Fruit fly (Drosophila melanogaster): ENCODE results near the gene CG17328.

CG17328 gene

dm6 chr2L:16285692-16286359 is 13.9 kb upstream of the CG17328 start (continued):
- TF ChIP-seq Ada2b (GFP tag; IDR thresholded peaks at IDR 0.05): no peak
- TF ChIP-seq Ssrp (tag; optimal IDR thresholded peaks at IDR 0.05): peak; percentile 91
- no peak for TF ChIP-seq so (GFP tag; IDR thresholded peaks at IDR 0.05)
- peak; percentile 67 for TF ChIP-seq repo (GFP tag; optimal IDR thresholded peaks at IDR 0.05)
- TF ChIP-seq gsb-n (tag; optimal IDR thresholded peaks at IDR 0.05): peak; percentile 80
- no peak for TF ChIP-seq CG31224 (GFP tag; IDR thresholded peaks at IDR 0.05)
- peak; percentile 17 for TF ChIP-seq CG7745 (tag; optimal IDR thresholded peaks at IDR 0.05)
- no peak for TF ChIP-seq CkIIα-i1 (GFP tag; IDR thresholded peaks at IDR 0.05)
- peak; percentile 85 for TF ChIP-seq bab2 (GFP tag; optimal IDR thresholded peaks at IDR 0.05)
- TF ChIP-seq phol (tag; optimal IDR thresholded peaks at IDR 0.05): peak; percentile 92
- no peak for TF ChIP-seq GATAe (GFP tag; conservative IDR thresholded peaks at IDR 0.05)
- no peak for TF ChIP-seq D (optimal IDR thresholded peaks at IDR 0.05)
- peak; percentile 81 for TF ChIP-seq D (GFP tag; optimal IDR thresholded peaks at IDR 0.05)
- no peak for TF ChIP-seq CG6175 (GFP tag; IDR thresholded peaks at IDR 0.05)
- peak; percentile 92 for TF ChIP-seq CG2678 (tag; optimal IDR thresholded peaks at IDR 0.05)
- TF ChIP-seq CG17568 (GFP tag; optimal IDR thresholded peaks at IDR 0.05): peak; percentile 67
- TF ChIP-seq ci (GFP tag; IDR thresholded peaks at IDR 0.05): no peak
- no peak for TF ChIP-seq Hey (tag; optimal IDR thresholded peaks at IDR 0.05)
- TF ChIP-seq Abd-B (GFP tag; optimal IDR thresholded peaks at IDR 0.05): peak; percentile 88
- no peak for TF ChIP-seq Atf6 (GFP tag; IDR thresholded peaks at IDR 0.05)
- no peak for TF ChIP-seq bowl (GFP tag; IDR thresholded peaks at IDR 0.05)
- TF ChIP-seq CG7372 (GFP tag; IDR thresholded peaks at IDR 0.05): no peak
- peak; percentile 84 for TF ChIP-seq CG12236 (GFP tag; optimal IDR thresholded peaks at IDR 0.05)
- peak; percentile 87 for TF ChIP-seq HLH54F (GFP tag; optimal IDR thresholded peaks at IDR 0.05)
- peak; percentile 91 for TF ChIP-seq Oli (tag; optimal IDR thresholded peaks at IDR 0.05)
- peak; percentile 2 to 92 for TF ChIP-seq bsh (GFP tag; optimal IDR thresholded peaks at IDR 0.05)
- TF ChIP-seq CG13424 (tag; optimal IDR thresholded peaks at IDR 0.05): peak; percentile 87
- TF ChIP-seq CG9609 (GFP tag; optimal IDR thresholded peaks at IDR 0.05): peak; percentile 91
- no peak for TF ChIP-seq Dref (GFP tag; IDR thresholded peaks at IDR 0.05)
- peak; percentile 63 for TF ChIP-seq Nf-YB (GFP tag; optimal IDR thresholded peaks at IDR 0.05)
- peak; percentile 87 for TF ChIP-seq Spps (tag; optimal IDR thresholded peaks at IDR 0.05)
- peak; percentile 32 for TF ChIP-seq gcm2 (GFP tag; optimal IDR thresholded peaks at IDR 0.05)
- TF ChIP-seq Hr51 (GFP tag; optimal IDR thresholded peaks at IDR 0.05): peak; percentile 71 to 88
- TF ChIP-seq unpg (GFP tag; optimal IDR thresholded peaks at IDR 0.05): peak; percentile 94
- TF ChIP-seq cato (GFP tag; optimal IDR thresholded peaks at IDR 0.05; ENCODE audit: borderline replicate concordance): peak; percentile 71
- no peak for TF ChIP-seq twi (tag; optimal IDR thresholded peaks at IDR 0.05)
- TF ChIP-seq CHES-1-like (GFP tag; optimal IDR thresholded peaks at IDR 0.05): peak; percentile 74
- peak; percentile 91 for TF ChIP-seq CG15269 (tag; optimal IDR thresholded peaks at IDR 0.05)
- peak; percentile 79 for TF ChIP-seq Fer1 (GFP tag; optimal IDR thresholded peaks at IDR 0.05)
- TF ChIP-seq CG43689 (GFP tag; IDR thresholded peaks at IDR 0.05): no peak
- peak; percentile 91 for TF ChIP-seq lab (GFP tag; optimal IDR thresholded peaks at IDR 0.05)
- TF ChIP-seq onecut (GFP tag; IDR thresholded peaks at IDR 0.05): peak; percentile 73
- no peak for TF ChIP-seq CG34422 (GFP tag; IDR thresholded peaks at IDR 0.05)
- peak; percentile 88 for TF ChIP-seq CG10654 (GFP tag; optimal IDR thresholded peaks at IDR 0.05)
- TF ChIP-seq sob (GFP tag; IDR thresholded peaks at IDR 0.05): no peak
- TF ChIP-seq CG2875 (GFP tag; optimal IDR thresholded peaks at IDR 0.05): peak; percentile 81
- TF ChIP-seq CG7556 (GFP tag; optimal IDR thresholded peaks at IDR 0.05): no peak

All from whole organism, embryonic.